Worm (Caenorhabditis elegans): ENCODE measurements around the gene clec-228.

DNA sequence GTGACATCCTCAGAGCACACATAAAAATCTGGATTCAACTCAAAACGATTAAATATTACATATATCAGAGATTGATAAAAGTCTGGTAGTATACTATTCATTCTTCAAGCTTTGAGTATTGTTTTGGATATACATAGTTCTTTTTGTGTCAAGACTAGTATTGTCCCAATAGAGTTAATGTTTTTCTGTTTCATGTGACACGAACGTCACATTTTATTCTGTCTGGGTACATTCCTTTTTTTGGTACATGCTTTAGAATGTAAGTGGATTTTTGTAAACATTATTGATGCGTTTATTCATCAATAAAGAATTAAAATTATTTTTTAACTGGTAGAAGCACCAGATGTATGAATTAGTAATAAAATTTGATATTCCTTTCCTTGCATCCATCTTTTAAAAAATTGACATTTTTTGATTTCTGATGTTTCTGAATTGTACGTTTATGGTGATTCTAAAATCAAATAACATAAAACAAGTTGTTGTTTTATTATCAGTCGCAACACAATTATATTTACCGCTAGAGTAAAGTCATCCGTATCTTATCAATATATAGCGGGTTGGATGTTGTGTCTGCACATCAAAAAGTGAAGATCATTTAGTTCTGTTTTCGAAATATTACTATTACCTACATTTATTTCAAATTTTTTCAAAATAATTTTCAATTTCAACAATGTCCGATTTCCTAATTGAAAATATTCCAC, 23.3 kb downstream of the clec-228 start, which contains the start of the genes srt-22 and nhr-246:
- TF ChIP-seq unc-62 (GFP tag; optimal IDR thresholded peaks at IDR 0.05) (no peak), pbrm-1 (GFP tag; IDR thresholded peaks at IDR 0.05) (no peak), F10E7.11 (tag; optimal IDR thresholded peaks at IDR 0.05) (no peak), chd-7 (tag; optimal IDR thresholded peaks at IDR 0.05) (no peak), ceh-40 (GFP tag; IDR thresholded peaks at IDR 0.05) (no peak), zfh-2 (GFP tag; conservative IDR thresholded peaks at IDR 0.05) (no peak), nfyb-1 (GFP tag; IDR thresholded peaks at IDR 0.05) (no peak), ama-1 (optimal IDR thresholded peaks at IDR 0.05) (no peak), ama-1 (GFP tag; optimal IDR thresholded peaks at IDR 0.05) (no peak), F33H1.4 (GFP tag; IDR thresholded peaks at IDR 0.05) (no peak), ztf-22 (GFP tag; optimal IDR thresholded peaks at IDR 0.05) (no peak), mes-4 (tag; optimal IDR thresholded peaks at IDR 0.05) (no peak)
